Worm (Caenorhabditis elegans) whole organism, L4 larva: ENCODE results near the gene daf-6.

ENCODE experiments used
- F26F4.8 ChIP-seq: fragments of 200-800 bp; sonication (Bioruptor generic); conservative IDR thresholded peaks from 2 replicates; pipeline ENCODE4 v1.3.6; 2022; ENCODE audit warnings: missing genetic modification characterization, missing compliant biosample characterization
- T26A8.4 ChIP-seq: fragments of 200-800 bp; sonication (Bioruptor generic); IDR thresholded peaks from 2 replicates; pipeline ENCODE4 v1.3.6; 2022; ENCODE audit warnings: missing genetic modification characterization, missing compliant biosample characterization
- Y75B8A.6 ChIP-seq: fragments of 200-800 bp; sonication (Bioruptor generic); IDR thresholded peaks from 2 replicates; pipeline ENCODE4 v1.3.6; 2022; ENCODE audit warnings: missing genetic modification reagents, missing genetic modification characterization, missing compliant biosample characterization
- aha-1 ChIP-seq: fragments of 150-350 bp; peaks from one replicate; lab custom pipeline; 2014; ENCODE audit warnings: missing biosample characterization, missing genetic modification characterization
- aly-2 ChIP-seq: sonication (generic microtip); optimal IDR thresholded peaks from 2 replicates; lab custom pipeline; 2018; ENCODE audit warnings: missing biosample characterization, missing genetic modification characterization
- ama-1 ChIP-seq: fragments of 150-350 bp; optimal IDR thresholded peaks from 2 replicates; lab custom pipeline; 2014; ENCODE audit warnings: inconsistent platforms, mixed read lengths
- arid-1 ChIP-seq: fragments of 200-800 bp; sonication (Bioruptor generic); conservative IDR thresholded peaks from 2 replicates; pipeline ENCODE4 v1.3.6; 2022; ENCODE audit warnings: missing genetic modification reagents, missing genetic modification characterization, missing compliant biosample characterization
- ceh-20 ChIP-seq: fragments of 200-800 bp; sonication (Bioruptor generic); IDR thresholded peaks from 2 replicates; pipeline ENCODE4 v1.3.6; 2022; ENCODE audit warnings: missing genetic modification reagents, missing genetic modification characterization, missing compliant biosample characterization
- ceh-32 ChIP-seq: sonication (generic microtip); optimal IDR thresholded peaks from 2 replicates; lab custom pipeline; 2016; ENCODE audit warnings: mild to moderate bottlenecking, missing genetic modification characterization, missing compliant biosample characterization; ENCODE audit not compliant: poor library complexity
- ceh-82 ChIP-seq: sonication (generic microtip); optimal IDR thresholded peaks from 2 replicates; lab custom pipeline; 2017; ENCODE audit warnings: missing biosample characterization, missing genetic modification characterization
- ces-1 ChIP-seq: fragments of 150-350 bp; sonication (generic microtip); optimal IDR thresholded peaks from 4 replicates; lab custom pipeline; 2014; ENCODE audit warnings: missing biosample characterization, missing genetic modification reagents, missing genetic modification characterization
- daf-19 ChIP-seq: fragments of 200-800 bp; sonication (Bioruptor generic); conservative IDR thresholded peaks from 2 replicates; pipeline ENCODE4 v1.3.6; 2022; ENCODE audit warnings: missing genetic modification characterization, missing compliant biosample characterization
- dve-1 ChIP-seq: sonication (generic microtip); optimal IDR thresholded peaks from 2 replicates; lab custom pipeline; 2017; ENCODE audit warnings: antibody characterized with exemption, mild to moderate bottlenecking, missing genetic modification characterization, missing compliant biosample characterization; ENCODE audit not compliant: insufficient read depth
- egl-27 ChIP-seq: sonication (generic microtip); optimal IDR thresholded peaks from 3 replicates; lab custom pipeline; 2017; ENCODE audit warnings: missing biosample characterization, missing genetic modification reagents, missing genetic modification characterization
- fkh-10 ChIP-seq: fragments of 150-350 bp; optimal IDR thresholded peaks from 2 replicates; lab custom pipeline; 2014; ENCODE audit warnings: missing biosample characterization, missing genetic modification reagents, missing genetic modification characterization
- fos-1 ChIP-seq: fragments of 150-350 bp; optimal IDR thresholded peaks from 2 replicates; lab custom pipeline; 2014; ENCODE audit warnings: missing biosample characterization, missing genetic modification characterization
- lin-13 ChIP-seq: fragments of 150-350 bp; optimal IDR thresholded peaks from 2 replicates; lab custom pipeline; 2014; ENCODE audit warnings: missing biosample characterization, missing genetic modification reagents, missing genetic modification characterization
- lin-15B ChIP-seq: fragments of 150-350 bp; sonication (generic microtip); optimal IDR thresholded peaks from 3 replicates; lab custom pipeline; 2014; ENCODE audit warnings: missing biosample characterization, missing genetic modification characterization
- lir-3 ChIP-seq: sonication (generic microtip); optimal IDR thresholded peaks from 2 replicates; lab custom pipeline; 2016; ENCODE audit warnings: mild to moderate bottlenecking, missing genetic modification characterization, missing compliant biosample characterization
- mdl-1 ChIP-seq, 2 experiments: fragments of 150-350 bp in 1 of 2; sonication (generic microtip) in 1 of 2; optimal IDR thresholded peaks; 2 replicates each; lab custom pipeline; 2014 to 2017; ENCODE audit warnings: missing biosample characterization in 2 of 2, missing genetic modification characterization in 2 of 2
- mxl-3 ChIP-seq: fragments of 200-800 bp; sonication (Bioruptor generic); optimal IDR thresholded peaks from 2 replicates; lab custom pipeline; 2018; ENCODE audit warnings: mild to moderate bottlenecking, missing genetic modification characterization, missing compliant biosample characterization
- nhr-11 ChIP-seq: fragments of 150-350 bp; optimal IDR thresholded peaks from 2 replicates; lab custom pipeline; 2014; ENCODE audit warnings: missing biosample characterization, missing genetic modification characterization
- nhr-237 ChIP-seq: sonication (generic microtip); optimal IDR thresholded peaks from 2 replicates; lab custom pipeline; 2017; ENCODE audit warnings: missing biosample characterization, missing genetic modification characterization
- nhr-28 ChIP-seq: fragments of 150-350 bp; optimal IDR thresholded peaks from 2 replicates; lab custom pipeline; 2014; ENCODE audit warnings: missing biosample characterization, missing genetic modification characterization
- nhr-42 ChIP-seq: fragments of 200-800 bp; sonication (Bioruptor generic); IDR thresholded peaks from 2 replicates; pipeline ENCODE4 v1.3.6; 2022; ENCODE audit warnings: missing genetic modification characterization, missing compliant biosample characterization
- pha-4 ChIP-seq, 2 experiments: fragments of 150-350 bp in 1 of 2; fragments of 200-800 bp in 1 of 2; sonication (Bioruptor generic) in 1 of 2; IDR thresholded peaks in 1 of 2; optimal IDR thresholded peaks in 1 of 2; 2 replicates each; pipeline versions ENCODE4 v1.3.6 to Lab custom; 2014 to 2022; ENCODE audit warnings: missing genetic modification characterization in 2 of 2, missing genetic modification reagents in 2 of 2, missing biosample characterization in 1 of 2, missing compliant biosample characterization in 1 of 2
- php-3 ChIP-seq: fragments of 200-800 bp; sonication (Bioruptor generic); IDR thresholded peaks from 2 replicates; pipeline ENCODE4 v1.3.6; 2022; ENCODE audit warnings: missing genetic modification reagents, missing genetic modification characterization, missing compliant biosample characterization
- saeg-2 ChIP-seq: fragments of 200-800 bp; sonication (Bioruptor generic); IDR thresholded peaks from 2 replicates; pipeline ENCODE4 v1.3.6; 2022; ENCODE audit warnings: missing genetic modification reagents, missing genetic modification characterization, missing compliant biosample characterization
- snpc-4 ChIP-seq: fragments of 150-350 bp; optimal IDR thresholded peaks from 2 replicates; lab custom pipeline; 2014; ENCODE audit warnings: missing biosample characterization, missing genetic modification characterization
- spr-3 ChIP-seq: fragments of 200-800 bp; sonication (Bioruptor generic); optimal IDR thresholded peaks from 2 replicates; lab custom pipeline; 2018; ENCODE audit warnings: mild to moderate bottlenecking, missing genetic modification characterization, missing compliant biosample characterization
- tra-1 ChIP-seq: fragments of 200-800 bp; sonication (Bioruptor generic); IDR thresholded peaks from 2 replicates; pipeline ENCODE4 v1.3.6; 2022; ENCODE audit warnings: missing genetic modification reagents, missing genetic modification characterization, missing compliant biosample characterization
- unc-62 ChIP-seq, 3 experiments: fragments of 150-350 bp in 1 of 3; sonication (generic microtip); optimal IDR thresholded peaks in 2 of 3; peaks in 1 of 3; 1 replicate in 1 of 3; 2 replicates in 2 of 3; lab custom pipeline; 2014 to 2017; ENCODE audit warnings: missing biosample characterization in 3 of 3, missing genetic modification characterization in 3 of 3, missing genetic modification reagents in 3 of 3, missing genotype in 1 of 3
- vab-7 ChIP-seq: fragments of 200-800 bp; sonication (Bioruptor generic); IDR thresholded peaks from 2 replicates; pipeline ENCODE4 v1.3.6; 2022; ENCODE audit warnings: missing genetic modification reagents, missing genetic modification characterization, missing compliant biosample characterization
- ztf-11 ChIP-seq: fragments of 150-350 bp; optimal IDR thresholded peaks from 2 replicates; lab custom pipeline; 2014; ENCODE audit warnings: missing biosample characterization, missing genetic modification characterization
- ztf-7 ChIP-seq: fragments of 150-350 bp; optimal IDR thresholded peaks from 2 replicates; lab custom pipeline; 2014; ENCODE audit warnings: missing biosample characterization, missing genetic modification characterization

Gene daf-6

ce11 chrX:14905161-14905560 is 16.9 kb downstream of the daf-6 start, which contains the start of gene hex-5:
hex-5 (minus strand) TSS chrX:14905261.
- TF ChIP-seq mxl-3 (GFP tag; lab: Kevin White, UChicago) (no peak), egl-27 (tag; lab: Kevin White, UChicago) (no peak), mdl-1 (tag; optimal IDR thresholded peaks at IDR 0.05; lab: Kevin White, UChicago) (no peak), aha-1 (tag; lab: Kevin White, UChicago) (peak; percentile 23), arid-1 (GFP tag; lab: Robert Waterston, UW) (no peak), ceh-20 (GFP tag; lab: Robert Waterston, UW) (no peak), unc-62 (GFP tag; optimal IDR thresholded peaks at IDR 0.05 in 1 of 2; lab: Kevin White, UChicago) (peak in 1 of 2 experiments; percentile 40), unc-62 (tag; optimal IDR thresholded peaks at IDR 0.05; lab: Kevin White, UChicago) (no peak)

ce11 chrX:14907257-14907801 is 19.0 kb downstream of the daf-6 start:
- TF ChIP-seq unc-62 (GFP tag; optimal IDR thresholded peaks at IDR 0.05 in 1 of 2; lab: Kevin White, UChicago) (peak in 1 of 2 experiments; percentile 54), unc-62 (tag; optimal IDR thresholded peaks at IDR 0.05; lab: Kevin White, UChicago) (no peak), nhr-42 (GFP tag; lab: Robert Waterston, UW) (no peak), fos-1 (no peak), nhr-28 (tag; lab: Kevin White, UChicago) (peak; percentile 26)
- TF ChIP-seq, all 104 proteins: peak for 2

- TF ChIP-seq unc-62 (GFP tag; optimal IDR thresholded peaks at IDR 0.05 in 1 of 2; lab: Kevin White, UChicago): peak in 1 of 2 experiments; percentile 67
- no peak for TF ChIP-seq unc-62 (tag; optimal IDR thresholded peaks at IDR 0.05; lab: Kevin White, UChicago)
- no peak for TF ChIP-seq snpc-4 (tag; lab: Kevin White, UChicago)
- no peak for TF ChIP-seq ceh-32 (tag; lab: Kevin White, UChicago)
- no peak for TF ChIP-seq arid-1 (GFP tag; lab: Robert Waterston, UW)
- TF ChIP-seq fkh-10 (GFP tag; lab: Kevin White, UChicago): peak; percentile 33
Observed at ce11 chrX:14910689-14911088, 22.4 kb downstream of the daf-6 start.

ce11 chrX:14916767-14917166 is 28.5 kb downstream of the daf-6 start:
- TF ChIP-seq ztf-7: no peak
- peak; percentile 46 for TF ChIP-seq fkh-10 (GFP tag; lab: Kevin White, UChicago)
- TF ChIP-seq dve-1 (tag; lab: Kevin White, UChicago): no peak

ce11 chrX:14918538-14918937 is 30.2 kb downstream of the daf-6 start, which contains the start of gene npr-40:
npr-40 (plus strand) TSS chrX:14918838.
- TF ChIP-seq saeg-2 (no peak), lin-15B (tag; lab: Kevin White, UChicago) (no peak), aha-1 (tag; lab: Kevin White, UChicago) (peak; percentile 4)

- no peak for TF ChIP-seq Y75B8A.6 (GFP tag; lab: Robert Waterston, UW)
- TF ChIP-seq unc-62 (GFP tag; optimal IDR thresholded peaks at IDR 0.05 in 1 of 2; lab: Kevin White, UChicago): peak in 1 of 2 experiments; percentile 90
- TF ChIP-seq unc-62 (tag; optimal IDR thresholded peaks at IDR 0.05; lab: Kevin White, UChicago): no peak
- peak; percentile 53 for TF ChIP-seq fkh-10 (GFP tag; lab: Kevin White, UChicago)
Observed at ce11 chrX:14920880-14921279, 32.6 kb downstream of the daf-6 start.

ce11 chrX:14922758-14923157 is 34.5 kb downstream of the daf-6 start:
- TF ChIP-seq daf-19 (GFP tag; lab: Robert Waterston, UW) (no peak), php-3 (GFP tag; lab: Robert Waterston, UW) (no peak), tra-1 (GFP tag; lab: Robert Waterston, UW) (no peak), T26A8.4 (no peak), aha-1 (tag; lab: Kevin White, UChicago) (peak; percentile 90)

ce11 chrX:14928854-14929253 is 40.6 kb downstream of the daf-6 start, which contains the start of gene ntr-2:
ntr-2 (minus strand) TSS chrX:14928954.
- no peak for TF ChIP-seq F26F4.8
- TF ChIP-seq spr-3: no peak
- TF ChIP-seq lin-13 (GFP tag; lab: Kevin White, UChicago): no peak
- TF ChIP-seq lir-3 (tag; lab: Kevin White, UChicago): no peak
- no peak for TF ChIP-seq arid-1 (GFP tag; lab: Robert Waterston, UW)
- no peak for TF ChIP-seq ama-1 (lab: Kevin White, UChicago)
- no peak for TF ChIP-seq ztf-11 (tag; lab: Kevin White, UChicago)
- no peak for TF ChIP-seq T26A8.4
- TF ChIP-seq ces-1 (GFP tag; lab: Kevin White, UChicago): no peak
- no peak for TF ChIP-seq pha-4 (GFP tag; IDR thresholded peaks at IDR 0.05; lab: Robert Waterston, UW)
- TF ChIP-seq pha-4 (tag; optimal IDR thresholded peaks at IDR 0.05; lab: Kevin White, UChicago): no peak
- no peak for TF ChIP-seq ceh-82 (tag; lab: Kevin White, UChicago)
- no peak for TF ChIP-seq aly-2 (tag; lab: Kevin White, UChicago)
- no peak for TF ChIP-seq vab-7
- no peak for TF ChIP-seq nhr-237 (tag; lab: Kevin White, UChicago)
- no peak for TF ChIP-seq nhr-11 (tag; lab: Kevin White, UChicago)
